Worm (Caenorhabditis elegans): ENCODE data around the gene B0496.2.

B0496.2 gene

DNA sequence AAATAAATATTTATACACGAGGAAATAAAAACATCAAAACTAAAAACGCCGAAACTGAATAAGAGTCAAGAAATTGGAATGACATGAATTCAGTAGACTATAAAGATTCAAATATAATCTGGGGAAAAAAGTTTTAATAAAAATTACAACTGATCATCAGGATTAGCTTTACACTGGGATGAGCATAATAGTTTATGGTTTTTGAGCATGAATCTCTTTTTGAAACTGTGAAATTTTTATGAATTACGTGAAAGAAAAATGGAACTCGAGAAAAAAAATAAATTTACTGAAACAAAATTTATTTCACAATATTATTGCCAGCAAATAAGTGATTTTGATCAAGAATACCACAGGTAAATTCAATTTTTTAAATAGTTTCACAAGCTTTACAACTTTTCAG, at the start of gene B0496.2:
TSS of gene B0496.2 (plus strand) at position 301 of the 400 bp plus-strand sequence.
- TF ChIP-seq tbx-8 (GFP tag; optimal IDR thresholded peaks at IDR 0.05): no peak
- TF ChIP-seq unc-39 (tag; optimal IDR thresholded peaks at IDR 0.05): no peak
- no peak for TF ChIP-seq bed-3 (GFP tag; optimal IDR thresholded peaks at IDR 0.05)
- TF ChIP-seq elt-3 (tag; optimal IDR thresholded peaks at IDR 0.05): no peak
- no peak for TF ChIP-seq sptf-1 (tag; optimal IDR thresholded peaks at IDR 0.05)
- TF ChIP-seq mls-2 (tag; optimal IDR thresholded peaks at IDR 0.05): no peak
- TF ChIP-seq sem-2 (GFP tag; optimal IDR thresholded peaks at IDR 0.05): no peak
- TF ChIP-seq nhr-237 (tag; optimal IDR thresholded peaks at IDR 0.05): no peak

DNA sequence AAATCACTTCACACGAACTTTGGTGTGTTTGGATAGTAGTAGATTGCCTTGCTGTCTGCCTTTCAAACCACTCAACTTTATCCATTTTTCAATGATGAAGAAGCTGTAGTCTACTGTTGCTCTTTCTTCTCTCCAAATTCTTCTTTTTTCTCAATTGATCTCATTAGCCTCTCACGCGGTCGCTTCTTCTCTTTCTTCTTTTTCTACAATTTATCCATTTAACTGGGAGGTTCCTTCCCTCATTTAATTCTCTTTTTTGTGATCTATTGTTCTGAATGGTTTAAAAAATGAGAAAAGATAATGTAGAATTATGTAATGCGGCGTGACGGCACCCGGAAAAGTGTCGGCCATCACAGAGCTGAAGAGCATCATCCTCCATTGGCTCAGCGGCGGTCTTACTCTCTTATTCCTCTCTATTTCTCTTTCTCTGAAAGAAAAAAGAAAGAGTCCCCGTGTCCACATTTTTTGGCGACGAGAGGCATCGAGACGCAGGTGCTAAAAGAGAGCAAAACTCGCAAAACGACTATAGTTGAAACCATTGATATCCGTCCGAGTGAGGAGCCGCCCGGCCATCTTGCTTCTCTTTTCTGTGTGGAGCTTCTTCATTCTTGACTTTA, 47.0 kb upstream of the B0496.2 start:
- TF ChIP-seq cnd-1 (tag; optimal IDR thresholded peaks at IDR 0.05) (no peak), elt-3 (tag; optimal IDR thresholded peaks at IDR 0.05) (no peak), ztf-11 (tag; optimal IDR thresholded peaks at IDR 0.05) (no peak), mab-5 (tag; optimal IDR thresholded peaks at IDR 0.05) (no peak), ceh-83 (GFP tag; optimal IDR thresholded peaks at IDR 0.05) (no peak), bed-3 (GFP tag; optimal IDR thresholded peaks at IDR 0.05) (no peak), tbx-8 (GFP tag; optimal IDR thresholded peaks at IDR 0.05) (no peak), lsy-2 (tag; optimal IDR thresholded peaks at IDR 0.05) (no peak), zip-8 (tag; optimal IDR thresholded peaks at IDR 0.05) (no peak), nhr-2 (tag; optimal IDR thresholded peaks at IDR 0.05) (no peak), ces-1 (GFP tag; optimal IDR thresholded peaks at IDR 0.05) (peak; percentile 81), nhr-28 (tag; optimal IDR thresholded peaks at IDR 0.05) (no peak), ham-2 (GFP tag; optimal IDR thresholded peaks at IDR 0.05) (no peak), M03D4.4 (tag; optimal IDR thresholded peaks at IDR 0.05) (no peak), lin-32 (GFP tag; optimal IDR thresholded peaks at IDR 0.05) (no peak), mep-1 (tag; optimal IDR thresholded peaks at IDR 0.05) (no peak), pha-4 (tag; optimal IDR thresholded peaks at IDR 0.05) (no peak), lin-13 (tag; optimal IDR thresholded peaks at IDR 0.05) (no peak), sem-2 (GFP tag; optimal IDR thresholded peaks at IDR 0.05) (no peak), nhr-12 (tag; optimal IDR thresholded peaks at IDR 0.05) (no peak), unc-120 (tag; optimal IDR thresholded peaks at IDR 0.05; ENCODE audit: poor library complexity, severe bottlenecking) (peak; percentile 52), mls-2 (tag; optimal IDR thresholded peaks at IDR 0.05) (peak; percentile 41)

ce11 chrIV:7402077-7402476, 45.6 kb upstream of the B0496.2 start:
- TF ChIP-seq nhr-2 (tag; optimal IDR thresholded peaks at IDR 0.05) (no peak), nhr-237 (tag; optimal IDR thresholded peaks at IDR 0.05) (peak; percentile 24), unc-62 (GFP tag; optimal IDR thresholded peaks at IDR 0.05) (no peak), lsy-2 (tag; optimal IDR thresholded peaks at IDR 0.05) (peak; percentile 19), mls-2 (tag; optimal IDR thresholded peaks at IDR 0.05) (peak; percentile 65), sptf-1 (tag; optimal IDR thresholded peaks at IDR 0.05) (peak; percentile 25), mep-1 (tag; optimal IDR thresholded peaks at IDR 0.05) (peak; percentile 45), elt-1 (tag; optimal IDR thresholded peaks at IDR 0.05; ENCODE audit: borderline replicate concordance, insufficient read depth) (no peak), ces-1 (GFP tag; optimal IDR thresholded peaks at IDR 0.05) (peak; percentile 71), unc-120 (tag; optimal IDR thresholded peaks at IDR 0.05; ENCODE audit: poor library complexity, severe bottlenecking) (peak; percentile 90)

- no peak for TF ChIP-seq mab-5 (tag; optimal IDR thresholded peaks at IDR 0.05)
- no peak for TF ChIP-seq ceh-43 (GFP tag; optimal IDR thresholded peaks at IDR 0.05)
- TF ChIP-seq ces-1 (GFP tag; optimal IDR thresholded peaks at IDR 0.05): peak; percentile 74
- no peak for TF ChIP-seq ceh-83 (GFP tag; optimal IDR thresholded peaks at IDR 0.05)
- no peak for TF ChIP-seq ham-2 (GFP tag; optimal IDR thresholded peaks at IDR 0.05)
- no peak for TF ChIP-seq mls-2 (tag; optimal IDR thresholded peaks at IDR 0.05)
Observed at ce11 chrIV:7403422-7403821, 44.2 kb upstream of the B0496.2 start.

DNA sequence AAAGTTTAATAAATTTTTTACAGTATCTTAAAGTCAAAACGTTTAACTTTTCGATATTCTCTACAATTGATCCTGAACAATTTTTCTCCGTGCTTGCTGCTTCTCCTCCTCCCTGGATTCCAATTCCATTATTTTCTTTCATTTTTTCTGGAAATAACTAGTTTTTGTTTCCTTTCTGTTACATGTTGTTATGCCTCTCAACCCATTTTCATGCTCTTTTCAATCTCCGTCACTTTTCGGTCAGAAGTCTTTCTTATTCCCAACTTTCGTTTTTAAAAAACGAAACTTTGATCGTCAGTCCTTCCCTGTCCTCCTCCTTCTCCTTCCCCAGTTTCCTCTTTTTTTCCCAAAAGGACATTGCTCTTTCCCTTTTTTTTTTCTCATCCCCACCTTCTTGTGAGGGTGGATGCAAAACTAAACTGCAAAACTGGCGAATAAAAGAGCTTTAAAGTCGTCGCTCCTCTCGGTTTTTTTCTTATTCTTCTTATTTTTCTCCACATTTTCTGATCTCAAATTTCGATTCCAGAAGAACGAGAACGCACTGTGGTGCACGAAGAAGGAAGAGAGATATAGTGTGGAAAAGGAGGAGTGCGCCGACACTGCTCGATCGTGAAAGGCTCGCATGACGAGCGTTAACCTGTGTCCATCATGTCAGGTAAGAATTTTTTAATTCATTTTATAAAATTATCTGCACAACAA, 42.6 kb upstream of the B0496.2 start, which contains the start of the genes C48A7.16 and egl-19:
TSS of gene C48A7.16 (plus strand) at position 544 of the 699 bp plus-strand sequence.
TSS of gene egl-19 (plus strand) at position 649 of the 699 bp plus-strand sequence.
- TF ChIP-seq ztf-11 (tag; optimal IDR thresholded peaks at IDR 0.05) (no peak), cnd-1 (tag; optimal IDR thresholded peaks at IDR 0.05) (no peak), mep-1 (tag; optimal IDR thresholded peaks at IDR 0.05) (no peak), ceh-83 (GFP tag; optimal IDR thresholded peaks at IDR 0.05) (no peak), pha-4 (tag; optimal IDR thresholded peaks at IDR 0.05) (no peak), drap-1 (GFP tag; optimal IDR thresholded peaks at IDR 0.05) (no peak), snpc-4 (tag; optimal IDR thresholded peaks at IDR 0.05) (no peak), zip-8 (tag; optimal IDR thresholded peaks at IDR 0.05) (no peak), nhr-76 (tag; optimal IDR thresholded peaks at IDR 0.05) (no peak), sptf-1 (tag; optimal IDR thresholded peaks at IDR 0.05) (no peak), tbx-8 (GFP tag; optimal IDR thresholded peaks at IDR 0.05) (no peak), lsy-2 (tag; optimal IDR thresholded peaks at IDR 0.05) (no peak), unc-39 (tag; optimal IDR thresholded peaks at IDR 0.05) (no peak), unc-120 (tag; optimal IDR thresholded peaks at IDR 0.05; ENCODE audit: poor library complexity, severe bottlenecking) (no peak), ceh-43 (GFP tag; optimal IDR thresholded peaks at IDR 0.05) (no peak), mls-2 (tag; optimal IDR thresholded peaks at IDR 0.05) (no peak), bed-3 (GFP tag; optimal IDR thresholded peaks at IDR 0.05) (no peak)
